Worm (Caenorhabditis elegans) whole organism, L4 larva: ENCODE data around the gene grd-11.

ENCODE experiments used
- daf-12 ChIP-seq: fragments of 150-350 bp; optimal IDR thresholded peaks from 2 replicates; lab custom pipeline; 2014; ENCODE audit warnings: missing biosample characterization, missing genetic modification reagents, missing genetic modification characterization
- unc-62 ChIP-seq, 3 experiments: fragments of 150-350 bp in 1 of 3; sonication (generic microtip); optimal IDR thresholded peaks in 2 of 3; peaks in 1 of 3; 1 replicate in 1 of 3; 2 replicates in 2 of 3; lab custom pipeline; 2014 to 2017; ENCODE audit warnings: missing biosample characterization in 3 of 3, missing genetic modification characterization in 3 of 3, missing genetic modification reagents in 3 of 3, missing genotype in 1 of 3

grd-11 gene

ce11 chrV:20413936-20414335, 57.4 kb downstream of the grd-11 start:
- TF ChIP-seq daf-12 (tag; lab: Kevin White, UChicago) (no peak), unc-62 (GFP tag; optimal IDR thresholded peaks at IDR 0.05 in 1 of 2; lab: Kevin White, UChicago) (peak in 1 of 2 experiments; percentile 64), unc-62 (tag; optimal IDR thresholded peaks at IDR 0.05; lab: Kevin White, UChicago) (no peak)
